Fruit fly (Drosophila melanogaster) ovary, adult (tissue): Measurements from ENCODE around the gene CG15548.

Experiments
- CG17801 ChIP-seq: fragments of 200-800 bp; optimal IDR thresholded peaks from 2 replicates; lab custom pipeline; 2019; ENCODE audit warnings: missing biosample characterization, mild to moderate bottlenecking, missing genetic modification characterization, moderate library complexity; ENCODE audit not compliant: partially characterized antibody

CG15548 gene

DNA sequence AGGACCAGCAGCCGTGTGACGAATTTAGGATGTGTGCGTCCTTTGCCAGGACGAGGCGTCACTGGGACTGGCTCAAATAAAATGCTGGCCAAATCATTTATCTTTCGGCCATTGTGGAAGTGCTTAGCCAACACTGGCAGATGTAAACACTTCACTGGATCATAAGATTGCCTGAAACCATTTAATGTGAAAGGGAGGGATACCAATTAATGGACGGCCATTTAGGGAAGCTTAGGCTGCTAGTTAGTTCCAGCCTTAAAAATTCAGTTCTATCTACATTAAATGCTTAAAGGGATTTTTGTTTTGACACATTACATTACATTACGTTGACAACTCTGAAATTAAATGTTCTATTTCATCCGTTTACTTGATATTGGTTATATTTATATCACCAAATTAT lies at the start of gene CG15548:
CG15548 (plus strand) TSS at position 301 of the 400 bp plus-strand sequence.
- TF ChIP-seq CG17801 (GFP tag; lab: Kevin White, UChicago) = no peak

DNA sequence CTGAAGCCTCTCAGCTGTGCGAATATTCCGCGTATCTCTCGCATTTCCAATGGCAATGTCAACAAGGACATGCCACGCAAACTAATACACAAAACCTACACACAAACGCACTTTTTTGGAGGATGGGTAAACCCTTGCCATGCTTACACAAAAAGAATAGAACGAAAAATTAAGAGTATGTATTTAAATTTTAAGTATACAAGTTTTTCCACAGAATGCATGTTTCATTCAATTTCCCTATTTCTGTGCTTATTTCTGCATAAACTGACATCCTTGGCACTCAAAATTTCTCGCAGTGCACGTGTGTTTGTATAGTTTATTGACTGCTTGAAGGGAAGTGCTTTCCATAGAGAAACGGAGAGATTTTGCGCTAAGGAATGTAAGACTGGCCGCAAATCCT lies 49.7 kb upstream of the CG15548 start:
- TF ChIP-seq CG17801 (GFP tag; lab: Kevin White, UChicago) = no peak

DNA sequence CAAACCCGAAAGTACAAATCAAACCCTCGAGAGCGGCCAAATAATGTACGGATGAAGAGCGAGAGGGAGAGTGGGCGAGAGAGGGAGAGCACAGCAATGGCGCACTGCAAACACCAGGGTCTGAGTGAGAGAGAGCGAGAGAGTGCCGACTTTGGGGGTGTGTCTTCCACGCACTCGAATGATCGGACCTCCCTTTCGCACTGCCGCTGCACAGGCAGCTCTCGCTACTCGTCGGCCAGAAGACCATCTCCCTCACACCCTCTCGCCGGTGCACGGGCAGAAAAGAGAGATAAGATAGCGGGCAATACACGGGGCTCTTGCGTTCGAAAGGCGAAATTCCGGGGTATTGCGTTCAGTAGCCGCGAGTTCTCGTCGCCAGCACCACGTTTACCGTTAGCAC lies 47.1 kb upstream of the CG15548 start, which contains the start of gene Ptx1:
Ptx1 (plus strand) TSS at position 353 of the 400 bp plus-strand sequence.
- TF ChIP-seq CG17801 (GFP tag; lab: Kevin White, UChicago) = no peak

DNA sequence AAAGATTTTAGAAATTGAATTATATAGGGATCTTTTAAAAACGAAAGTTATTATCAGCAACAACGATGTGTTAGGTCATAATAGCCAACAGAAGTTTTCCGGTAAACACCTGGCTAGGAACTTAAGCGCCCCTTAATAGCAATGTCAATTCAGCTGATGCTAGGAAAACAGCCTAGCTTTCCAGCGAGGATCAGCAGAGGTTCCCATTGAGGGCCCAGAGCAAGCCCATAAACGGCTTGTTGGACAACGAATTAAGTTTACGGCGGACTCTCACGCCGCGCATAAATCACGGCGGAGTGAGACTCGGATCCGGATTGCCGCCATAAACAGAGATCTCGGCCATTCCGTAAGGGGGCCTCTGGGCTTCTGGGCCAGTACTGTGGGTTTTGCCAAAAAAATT lies 45.8 kb upstream of the CG15548 start:
- no peak for TF ChIP-seq CG17801 (GFP tag; lab: Kevin White, UChicago)

DNA sequence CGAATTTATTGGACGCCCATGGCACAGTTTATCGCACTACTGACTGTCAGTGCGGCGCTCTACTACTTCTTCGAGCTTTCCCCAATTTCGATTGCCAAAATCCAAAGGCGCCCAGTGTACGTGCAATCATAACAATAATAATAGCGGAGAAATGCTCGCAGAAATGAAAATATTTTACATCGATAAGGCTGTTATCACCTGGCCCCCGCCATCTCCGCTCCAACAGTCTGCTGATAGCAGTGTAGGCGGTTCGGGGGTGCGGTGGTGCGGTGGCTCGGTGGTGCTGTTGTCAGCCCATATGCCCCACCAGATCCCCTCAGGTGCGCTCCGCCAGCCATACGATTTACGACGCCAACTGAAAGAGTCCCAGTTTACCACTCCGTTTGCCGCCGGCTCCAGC lies 44.3 kb upstream of the CG15548 start:
- no peak for TF ChIP-seq CG17801 (GFP tag; lab: Kevin White, UChicago)

DNA sequence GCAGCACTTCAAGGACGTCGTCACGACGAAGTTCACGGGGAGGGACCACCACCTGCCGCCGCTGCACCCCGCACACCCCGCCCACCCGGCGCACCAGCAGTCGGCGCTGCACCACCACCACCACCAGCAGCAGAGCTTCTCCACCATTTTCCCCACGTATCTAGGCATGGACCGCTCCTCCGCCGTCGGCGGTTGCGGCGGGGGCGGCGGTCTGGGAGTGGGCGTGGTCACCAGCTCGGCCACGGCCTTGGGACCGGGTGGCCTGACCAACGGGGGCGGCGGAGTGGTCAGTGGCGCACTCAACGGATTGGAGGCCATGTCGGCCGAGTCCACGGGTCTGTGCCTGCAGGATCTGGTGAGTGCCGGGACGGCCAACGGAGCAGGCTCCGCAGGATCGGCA lies 43.5 kb upstream of the CG15548 start:
- no peak for TF ChIP-seq CG17801 (GFP tag; lab: Kevin White, UChicago)

DNA sequence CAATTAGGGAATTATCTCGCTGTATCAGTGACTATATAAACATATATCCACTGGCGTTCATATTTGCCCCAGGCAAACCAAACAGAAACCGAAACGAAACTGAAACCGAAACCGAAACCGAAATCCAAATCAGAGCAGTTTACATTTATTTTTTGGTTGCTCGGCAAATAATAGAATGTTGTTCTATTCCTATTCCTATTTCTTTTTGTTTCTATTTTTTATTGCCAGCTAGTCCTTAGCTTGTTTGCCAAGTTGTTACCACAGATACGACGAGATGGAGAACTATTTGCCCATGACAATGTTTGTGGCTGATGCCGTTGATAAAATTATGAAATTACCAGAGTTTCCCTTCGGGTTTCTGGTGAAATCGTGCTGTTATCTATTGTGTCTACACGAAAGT lies 40.6 kb upstream of the CG15548 start:
- TF ChIP-seq CG17801 (GFP tag; lab: Kevin White, UChicago) = no peak

DNA sequence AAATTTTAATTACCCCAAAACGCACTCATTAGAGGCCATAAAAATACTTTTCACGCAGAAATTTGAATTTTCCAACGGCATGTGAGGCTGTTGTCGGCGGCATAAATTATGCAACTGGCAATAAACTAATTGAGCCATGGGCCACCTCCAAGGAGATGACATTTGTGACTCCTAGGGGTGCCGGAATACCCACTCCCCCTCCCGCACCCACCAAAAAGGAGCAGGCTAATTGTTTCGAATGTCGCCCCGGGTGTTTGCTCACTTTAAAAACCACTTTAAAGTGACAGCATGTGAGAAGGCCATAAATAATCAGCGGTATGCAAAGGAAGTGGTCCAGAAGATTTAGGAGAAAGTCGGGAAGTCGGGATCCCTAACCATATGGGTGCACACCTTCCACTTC lies 37.1 kb upstream of the CG15548 start:
- TF ChIP-seq CG17801 (GFP tag; lab: Kevin White, UChicago) = no peak

DNA sequence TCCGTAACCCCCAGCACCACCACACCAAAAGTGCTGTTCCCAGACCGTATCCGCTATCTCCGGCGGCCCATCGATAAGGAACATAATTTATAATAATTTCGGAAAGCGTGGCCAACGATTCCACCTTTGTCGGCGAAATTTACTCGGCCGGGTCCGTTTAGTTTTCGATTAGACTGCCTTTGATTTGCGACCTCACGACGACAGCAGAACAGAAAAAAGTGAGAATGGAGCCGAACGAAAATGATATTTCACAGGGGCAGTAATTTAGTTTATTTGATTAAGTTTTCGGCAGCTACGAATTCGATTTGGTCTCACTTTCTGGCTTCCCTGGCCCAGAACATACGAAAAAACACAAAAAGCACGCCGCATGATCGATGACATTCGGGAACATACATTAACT lies 35.9 kb upstream of the CG15548 start:
- no peak for TF ChIP-seq CG17801 (GFP tag; lab: Kevin White, UChicago)

DNA sequence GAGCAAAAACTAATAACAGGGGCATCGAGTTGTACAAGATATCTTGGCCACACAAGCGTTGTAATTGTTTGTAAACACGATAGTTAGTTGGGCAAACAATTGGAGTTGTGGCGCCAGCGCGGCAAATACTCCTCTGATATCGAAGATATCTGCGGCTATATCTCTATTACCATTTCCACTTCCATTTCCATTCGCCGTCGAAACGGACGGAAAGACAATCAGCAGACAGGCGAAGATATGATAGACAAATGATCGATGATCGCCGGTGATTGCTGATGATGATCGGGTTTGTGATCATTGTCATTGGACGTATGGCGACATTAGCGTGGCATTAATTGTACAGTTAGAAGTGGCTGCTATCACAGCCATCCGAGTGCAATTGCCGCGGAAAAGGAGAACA lies 34.1 kb upstream of the CG15548 start:
- TF ChIP-seq CG17801 (GFP tag; lab: Kevin White, UChicago) = no peak

DNA sequence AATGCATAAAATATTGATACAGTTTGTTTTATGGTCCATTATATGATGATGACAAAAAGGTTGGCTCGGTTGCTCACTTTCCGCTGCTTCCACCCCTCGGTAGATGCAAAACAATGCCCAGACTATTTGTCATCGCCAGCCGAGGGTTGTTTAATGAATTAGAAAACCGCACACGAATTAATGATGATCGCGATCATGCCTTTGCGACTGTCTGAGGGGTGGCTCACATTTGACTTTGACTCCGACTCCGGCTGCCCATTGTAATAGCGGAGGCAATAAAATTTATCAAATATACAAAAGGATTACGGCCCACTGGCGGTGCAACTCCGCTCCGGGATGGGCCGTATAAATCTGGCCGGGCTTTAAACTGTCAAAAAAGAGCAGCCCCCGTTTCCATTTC lies 33.5 kb upstream of the CG15548 start:
- no peak for TF ChIP-seq CG17801 (GFP tag; lab: Kevin White, UChicago)

DNA sequence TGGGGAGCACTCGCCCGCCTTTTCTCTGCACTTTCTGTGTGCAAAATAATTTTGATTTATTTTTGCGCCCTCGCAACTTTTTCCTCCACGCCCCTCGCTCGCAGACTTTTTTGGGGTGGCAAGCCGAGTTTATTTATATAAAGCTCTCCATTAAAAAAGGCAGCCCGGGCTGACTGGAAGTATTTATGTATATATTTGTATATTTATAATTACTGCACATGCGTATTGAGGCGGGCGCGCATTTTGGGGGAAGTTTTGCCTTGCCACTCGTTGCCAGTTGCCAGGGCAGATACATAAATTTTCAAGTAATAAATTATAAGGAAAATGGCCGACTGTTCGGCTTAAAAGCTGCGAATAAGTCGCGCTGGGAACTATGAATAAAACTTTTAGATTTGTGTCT lies 30.9 kb upstream of the CG15548 start:
- TF ChIP-seq CG17801 (GFP tag; lab: Kevin White, UChicago) = no peak

DNA sequence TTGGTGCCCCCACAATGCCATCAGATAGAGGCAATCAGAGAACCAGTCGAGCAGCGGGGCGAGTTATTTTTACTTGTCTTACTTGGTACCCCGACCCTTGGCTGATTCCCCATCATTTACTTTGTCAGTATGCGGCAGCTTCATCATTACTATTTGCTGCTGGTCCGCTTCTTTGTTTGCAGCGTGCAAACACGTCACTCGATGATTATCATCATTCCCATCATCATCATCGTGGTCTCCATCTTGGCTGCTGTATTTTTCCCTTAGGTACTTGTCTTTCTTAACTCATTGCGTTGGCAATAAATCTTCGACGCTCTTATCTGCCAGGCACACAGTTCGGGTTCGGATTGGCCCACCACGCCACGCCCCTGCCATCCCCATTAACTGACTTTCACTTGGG lies 27.4 kb upstream of the CG15548 start:
- TF ChIP-seq CG17801 (GFP tag; lab: Kevin White, UChicago) = no peak

DNA sequence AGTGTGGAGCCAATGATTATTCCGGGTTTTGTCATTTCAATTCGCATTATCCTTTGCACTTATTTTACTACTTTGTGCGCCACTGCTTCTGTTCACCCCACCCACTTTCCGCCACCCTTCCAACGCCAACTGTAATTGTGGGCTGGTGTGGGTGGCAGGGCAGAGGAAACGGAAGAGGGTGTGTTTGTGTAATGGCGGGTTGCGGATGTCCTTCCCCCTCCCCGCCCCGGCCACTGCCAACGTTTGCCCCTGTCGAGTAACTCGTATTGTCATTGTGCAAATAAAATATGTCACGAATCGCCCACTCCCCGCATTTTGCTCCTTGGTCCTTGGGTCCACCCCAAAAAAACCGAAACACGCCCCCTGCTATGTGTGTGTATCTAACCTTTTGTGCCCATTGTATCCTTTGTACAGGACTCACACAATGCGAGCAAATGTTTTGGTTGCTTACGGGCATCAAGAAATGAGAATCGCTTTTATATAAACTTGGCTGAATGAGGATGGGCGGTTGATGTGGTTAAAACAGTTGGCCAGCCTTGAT lies 25.5 kb upstream of the CG15548 start:
- no peak for TF ChIP-seq CG17801 (GFP tag; lab: Kevin White, UChicago)

DNA sequence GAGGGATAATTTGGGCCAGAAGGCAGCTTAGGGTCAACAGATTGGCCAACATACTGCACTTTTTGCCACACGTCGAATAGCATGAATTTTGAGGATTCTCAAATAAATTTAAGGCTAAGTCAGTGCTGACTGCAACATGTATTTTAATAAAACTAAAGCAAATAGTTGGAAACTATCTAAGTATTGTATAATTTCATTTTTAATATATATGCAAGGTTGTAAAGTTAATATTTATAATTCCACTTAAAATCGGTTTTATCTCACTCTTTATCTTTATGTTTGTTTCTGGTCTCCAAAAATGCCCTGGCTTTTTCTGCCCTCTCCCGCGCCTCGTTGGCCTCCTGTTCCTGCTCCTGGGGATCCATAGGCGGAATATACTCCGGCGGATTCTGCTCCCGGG lies 23.1 kb upstream of the CG15548 start, which contains the start of gene CG15549:
CG15549 (minus strand) TSS at position 101 of the 400 bp plus-strand sequence.
- TF ChIP-seq CG17801 (GFP tag; lab: Kevin White, UChicago) = no peak

DNA sequence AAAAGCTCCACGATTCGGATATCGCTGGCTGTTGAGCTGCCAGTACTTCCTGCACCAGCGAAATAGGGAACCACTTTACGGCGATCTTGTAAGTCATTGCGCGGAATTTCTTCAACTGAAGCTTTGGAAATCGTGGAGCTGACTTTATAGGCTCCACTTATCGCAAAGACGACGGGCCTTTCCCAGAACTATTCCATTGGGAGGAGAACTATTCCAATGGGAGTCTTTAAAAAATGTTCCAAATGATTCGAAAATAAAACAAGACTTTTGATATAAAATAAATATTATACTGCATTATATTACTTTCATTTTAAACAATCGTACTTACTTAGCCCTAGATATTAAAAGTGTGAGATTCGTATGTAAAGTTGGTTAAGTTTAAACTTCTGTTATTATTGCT lies 22.5 kb upstream of the CG15548 start, which contains the start of gene CG15550:
CG15550 (minus strand) TSS at position 101 of the 400 bp plus-strand sequence.
- TF ChIP-seq CG17801 (GFP tag; lab: Kevin White, UChicago) = no peak

DNA sequence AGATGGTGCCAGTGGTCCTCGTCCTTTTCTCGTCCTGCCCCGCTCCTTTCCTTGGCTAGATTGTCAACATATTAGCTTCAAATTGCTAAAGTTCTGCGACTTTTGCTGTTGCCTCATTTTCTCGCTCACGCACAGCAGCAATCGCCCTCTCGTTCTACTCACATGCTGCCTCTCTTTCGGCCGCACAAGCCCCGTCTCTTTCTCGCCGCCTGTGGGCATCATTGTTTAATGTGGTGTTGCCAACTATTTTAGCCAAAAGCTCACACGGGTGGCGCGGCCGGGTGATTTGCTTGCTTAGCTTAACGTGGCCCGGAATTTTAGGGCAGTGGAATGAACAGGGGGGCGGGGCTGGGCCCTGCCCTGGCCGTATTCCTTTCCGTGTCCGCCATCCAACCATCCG lies 19.3 kb upstream of the CG15548 start:
- TF ChIP-seq CG17801 (GFP tag; lab: Kevin White, UChicago) = no peak
